Fruit fly (Drosophila melanogaster): ENCODE measurements around the gene Pgk.

Gene Pgk

dm6 chr2L:2754437-2755322, 1.8 kb upstream of the Pgk start (continued):
- TF ChIP-seq Spps (tag; optimal IDR thresholded peaks at IDR 0.05) (peak; percentile 63), CG6175 (GFP tag; IDR thresholded peaks at IDR 0.05) (no peak), lola (GFP tag; optimal IDR thresholded peaks at IDR 0.05) (peak in 1 of 3 experiments; percentile 77), CG4282 (GFP tag; optimal IDR thresholded peaks at IDR 0.05) (no peak), Sox100B (GFP tag; optimal IDR thresholded peaks at IDR 0.05) (peak; percentile 91), klu (GFP tag; IDR thresholded peaks at IDR 0.05) (no peak), CG11085 (GFP tag; IDR thresholded peaks at IDR 0.05) (no peak), Tbp (GFP tag; optimal IDR thresholded peaks at IDR 0.05) (no peak), rib (GFP tag; IDR thresholded peaks at IDR 0.05) (no peak), fd64A (GFP tag; optimal IDR thresholded peaks at IDR 0.05) (peak; percentile 88), CG10959 (GFP tag; IDR thresholded peaks at IDR 0.05) (no peak), Sry-δ (GFP tag; optimal IDR thresholded peaks at IDR 0.05) (peak; percentile 0), CG4854 (GFP tag; optimal IDR thresholded peaks at IDR 0.05) (peak; percentile 50), CG7372 (GFP tag; IDR thresholded peaks at IDR 0.05) (no peak), D19A (tag; optimal IDR thresholded peaks at IDR 0.05) (peak; percentile 70), CG3163 (GFP tag; optimal IDR thresholded peaks at IDR 0.05) (peak; percentile 63), Atf3 (GFP tag; optimal IDR thresholded peaks at IDR 0.05) (no peak), repo (GFP tag; optimal IDR thresholded peaks at IDR 0.05) (peak; percentile 15), Fer1 (GFP tag; optimal IDR thresholded peaks at IDR 0.05) (peak; percentile 86), kah (GFP tag; optimal IDR thresholded peaks at IDR 0.05) (peak; percentile 37), CG3065 (GFP tag; optimal IDR thresholded peaks at IDR 0.05) (no peak), slbo (GFP tag; IDR thresholded peaks at IDR 0.05) (no peak), CG9727 (GFP tag; optimal IDR thresholded peaks at IDR 0.05) (peak; percentile 85), chif (GFP tag; optimal IDR thresholded peaks at IDR 0.05) (peak; percentile 29 to 73), CG15514 (GFP tag; optimal IDR thresholded peaks at IDR 0.05) (peak; percentile 75), CHES-1-like (GFP tag; optimal IDR thresholded peaks at IDR 0.05) (peak; percentile 89), CG14710 (tag; optimal IDR thresholded peaks at IDR 0.05) (peak; percentile 76), CG33557 (GFP tag; optimal IDR thresholded peaks at IDR 0.05) (peak; percentile 77), NFAT (GFP tag; IDR thresholded peaks at IDR 0.05) (no peak), CG15011 (GFP tag; optimal IDR thresholded peaks at IDR 0.05) (peak; percentile 83), Sox102F (GFP tag; optimal IDR thresholded peaks at IDR 0.05) (peak; percentile 81), Fer3 (tag; optimal IDR thresholded peaks at IDR 0.05) (peak; percentile 84), pnt (GFP tag; optimal IDR thresholded peaks at IDR 0.05) (peak; percentile 56), CG7556 (GFP tag; optimal IDR thresholded peaks at IDR 0.05) (peak; percentile 94), B-H1 (GFP tag; IDR thresholded peaks at IDR 0.05) (no peak), CG4404 (GFP tag; IDR thresholded peaks at IDR 0.05) (no peak), Awh (GFP tag; IDR thresholded peaks at IDR 0.05) (no peak), Mrtf (GFP tag; IDR thresholded peaks at IDR 0.05) (no peak), sr (GFP tag; IDR thresholded peaks at IDR 0.05) (no peak), CG14441 (GFP tag; IDR thresholded peaks at IDR 0.05) (no peak), org-1 (GFP tag; optimal IDR thresholded peaks at IDR 0.05) (peak; percentile 85), Rfx (GFP tag; IDR thresholded peaks at IDR 0.05) (no peak), Side (GFP tag; optimal IDR thresholded peaks at IDR 0.05) (peak; percentile 71), ab (GFP tag; optimal IDR thresholded peaks at IDR 0.05) (no peak), D (optimal IDR thresholded peaks at IDR 0.05) (peak; percentile 27), D (GFP tag; optimal IDR thresholded peaks at IDR 0.05) (peak; percentile 78), vnd (GFP tag; IDR thresholded peaks at IDR 0.05; ENCODE audit: partially characterized antibody) (no peak), HmgD (GFP tag; optimal IDR thresholded peaks at IDR 0.05) (peak; percentile 18), kni (GFP tag; optimal IDR thresholded peaks at IDR 0.05) (peak; percentile 86), CG30020 (tag; optimal IDR thresholded peaks at IDR 0.05) (peak; percentile 58)
